Worm (Caenorhabditis elegans): ENCODE results near the gene nhr-212.
A peak's percentile ranks its signal among the peaks of the same experiment; 100 is the strongest.

Gene nhr-212

ce11 chrV:484285-484890 lies at the start of gene nhr-212 (continued):
- TF ChIP-seq mep-1 (tag; optimal IDR thresholded peaks at IDR 0.05) (no peak), pax-3 (tag; optimal IDR thresholded peaks at IDR 0.05) (no peak), lsy-2 (tag; optimal IDR thresholded peaks at IDR 0.05) (peak in 1 of 2 experiments; percentile 3), nhr-85 (tag) (peak; percentile 63), fkh-4 (tag; optimal IDR thresholded peaks at IDR 0.05; ENCODE audit: borderline replicate concordance) (no peak), mdl-1 (tag; optimal IDR thresholded peaks at IDR 0.05) (no peak), lin-15B (tag; optimal IDR thresholded peaks at IDR 0.05) (no peak), lin-13 (GFP tag; optimal IDR thresholded peaks at IDR 0.05) (no peak), fkh-8 (tag; optimal IDR thresholded peaks at IDR 0.05) (no peak), nhr-47 (tag; optimal IDR thresholded peaks at IDR 0.05) (no peak), ztf-11 (tag; optimal IDR thresholded peaks at IDR 0.05) (no peak), ets-5 (GFP tag; IDR thresholded peaks at IDR 0.05) (no peak), isw-1 (GFP tag; IDR thresholded peaks at IDR 0.05) (no peak), lin-35 (GFP tag; optimal IDR thresholded peaks at IDR 0.05) (peak in 1 of 2 experiments; percentile 53), ceh-63 (GFP tag; optimal IDR thresholded peaks at IDR 0.05) (no peak), elt-3 (tag; optimal IDR thresholded peaks at IDR 0.05) (no peak), tbx-2 (tag; optimal IDR thresholded peaks at IDR 0.05) (peak; percentile 9), C34B4.2 (tag; optimal IDR thresholded peaks at IDR 0.05) (no peak), ces-1 (GFP tag; optimal IDR thresholded peaks at IDR 0.05) (no peak)

DNA sequence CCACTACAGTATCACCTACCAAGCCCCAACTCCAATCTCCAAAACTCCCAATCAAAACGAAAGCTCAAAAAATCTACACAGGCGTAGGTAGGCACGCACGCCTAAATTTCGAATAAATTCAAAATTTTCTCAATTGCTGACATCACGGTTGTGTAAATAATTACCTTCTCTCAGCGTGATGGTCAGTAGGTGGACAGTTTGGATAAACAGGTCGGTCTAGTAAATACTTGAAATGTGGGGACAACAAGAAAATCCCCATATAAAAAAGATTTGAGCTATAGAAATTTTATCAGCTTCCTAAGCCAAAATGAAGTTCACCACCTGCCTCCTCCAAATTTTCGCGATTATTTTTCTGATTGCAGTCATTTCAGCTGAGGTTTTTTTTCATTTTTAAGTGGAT lies 46.6 kb upstream of the nhr-212 start, which contains the start of gene B0554.1:
Gene B0554.1, plus strand, starts transcription at position 301 of the 400 bp plus-strand sequence.
- TF ChIP-seq sup-37 (GFP tag; optimal IDR thresholded peaks at IDR 0.05) = no peak
- TF ChIP-seq elt-3 (tag; optimal IDR thresholded peaks at IDR 0.05) = no peak
- TF ChIP-seq fkh-10 (GFP tag; optimal IDR thresholded peaks at IDR 0.05) = no peak
- TF ChIP-seq F16B12.6 (tag; optimal IDR thresholded peaks at IDR 0.05) = no peak
- no peak for TF ChIP-seq zag-1 (tag; optimal IDR thresholded peaks at IDR 0.05)

DNA sequence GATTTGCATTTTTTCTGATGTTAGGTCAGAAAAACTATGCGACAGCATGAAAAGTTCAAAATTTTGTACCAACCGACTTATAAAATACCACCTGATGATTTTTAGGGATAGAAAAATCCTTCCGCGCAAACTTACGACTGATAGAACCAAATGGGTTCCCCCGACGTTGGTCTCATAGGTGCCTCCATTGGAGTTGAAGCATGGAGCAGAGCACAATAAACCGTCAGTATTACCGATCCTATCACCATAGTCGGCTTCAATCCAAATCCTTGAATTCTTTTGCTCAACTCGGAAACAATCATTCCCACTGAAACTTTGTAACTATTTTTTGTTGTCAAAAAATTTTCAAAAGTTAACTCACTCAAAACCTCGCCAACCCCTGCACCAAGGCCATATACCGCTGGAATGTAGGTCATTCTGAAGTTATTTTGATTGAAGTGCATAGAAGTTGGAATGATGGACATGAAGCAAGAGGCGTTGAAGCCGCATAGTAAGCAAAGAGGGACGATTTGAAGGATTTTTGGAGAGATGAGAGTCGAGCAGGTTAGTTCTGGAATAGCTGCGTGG lies 45.4 kb upstream of the nhr-212 start:
- TF ChIP-seq egl-13 (tag; optimal IDR thresholded peaks at IDR 0.05) = no peak
- TF ChIP-seq pag-3 (tag; optimal IDR thresholded peaks at IDR 0.05; ENCODE audit: borderline replicate concordance, insufficient read depth) = no peak
- TF ChIP-seq unc-130 (tag; optimal IDR thresholded peaks at IDR 0.05) = no peak
- no peak for TF ChIP-seq F16B12.6 (tag; optimal IDR thresholded peaks at IDR 0.05)
- TF ChIP-seq efl-1 (optimal IDR thresholded peaks at IDR 0.05) = no peak
- TF ChIP-seq efl-1 (GFP tag; optimal IDR thresholded peaks at IDR 0.05 in 1 of 2) = peak in 1 of 2 experiments; percentile 21
- TF ChIP-seq egl-27 (tag; optimal IDR thresholded peaks at IDR 0.05) = no peak
- no peak for TF ChIP-seq alr-1 (tag; optimal IDR thresholded peaks at IDR 0.05; ENCODE audit: borderline replicate concordance)
- no peak for TF ChIP-seq elt-3 (tag; optimal IDR thresholded peaks at IDR 0.05)
- no peak for TF ChIP-seq hlh-17 (GFP tag; optimal IDR thresholded peaks at IDR 0.05; ENCODE audit: borderline replicate concordance)

- no peak for TF ChIP-seq ceh-90 (tag; optimal IDR thresholded peaks at IDR 0.05)
- no peak for TF ChIP-seq grh-1 (GFP tag; IDR thresholded peaks at IDR 0.05)
- no peak for TF ChIP-seq ztf-4 (tag; optimal IDR thresholded peaks at IDR 0.05)
- TF ChIP-seq lsy-2 (tag; optimal IDR thresholded peaks at IDR 0.05) = no peak
- no peak for TF ChIP-seq snpc-4 (tag; optimal IDR thresholded peaks at IDR 0.05)
- no peak for TF ChIP-seq alr-1 (tag; optimal IDR thresholded peaks at IDR 0.05; ENCODE audit: borderline replicate concordance)
- TF ChIP-seq C34B4.2 (tag; optimal IDR thresholded peaks at IDR 0.05) = no peak
- TF ChIP-seq swsn-7 (tag; optimal IDR thresholded peaks at IDR 0.05) = no peak
- TF ChIP-seq fkh-4 (tag; optimal IDR thresholded peaks at IDR 0.05; ENCODE audit: borderline replicate concordance) = no peak
- TF ChIP-seq dpl-1 (GFP tag; optimal IDR thresholded peaks at IDR 0.05) = no peak
- no peak for TF ChIP-seq nhr-237 (tag; optimal IDR thresholded peaks at IDR 0.05)
- TF ChIP-seq unc-130 (tag; optimal IDR thresholded peaks at IDR 0.05) = no peak
- no peak for TF ChIP-seq C16A3.4 (tag; optimal IDR thresholded peaks at IDR 0.05)
Measured at ce11 chrV:440923-441322, 43.7 kb upstream of the nhr-212 start, which contains the start of gene B0554.7. B0554.7 (minus strand) TSS chrV:441023.

Measured in whole organism, L1 larva.